Fruit fly (Drosophila melanogaster) whole organism, embryonic: ENCODE data around the gene CG15642.
A peak's percentile ranks its signal among the peaks of the same experiment; 100 is the strongest.

Experiments
- Atf-2 ChIP-seq: fragments of 200-800 bp; sonication (Bioruptor generic); optimal IDR thresholded peaks from 2 replicates; lab custom pipeline; 2016; ENCODE audit warnings: missing biosample characterization, missing genetic modification characterization
- Bteb2 ChIP-seq: fragments of 200-800 bp; sonication (Bioruptor generic); optimal IDR thresholded peaks from 2 replicates; lab custom pipeline; 2016; ENCODE audit warnings: missing biosample characterization, missing genetic modification characterization
- C15 ChIP-seq: fragments of 200-800 bp; sonication (Bioruptor generic); IDR thresholded peaks from 3 replicates; pipeline ENCODE4 v1.3.6; 2022; ENCODE audit warnings: missing biosample characterization, missing genetic modification characterization
- CG10431 ChIP-seq: fragments of 200-800 bp; sonication (Bioruptor generic); optimal IDR thresholded peaks from 3 replicates; lab custom pipeline; 2018; ENCODE audit warnings: missing biosample characterization, mild to moderate bottlenecking, missing genetic modification characterization
- CG11085 ChIP-seq: fragments of 200-800 bp; sonication (Bioruptor generic); IDR thresholded peaks from 2 replicates; pipeline ENCODE4 v1.3.6; 2022; ENCODE audit warnings: missing biosample characterization, missing genetic modification characterization
- CG11093 ChIP-seq: fragments of 200-800 bp; sonication (Bioruptor generic); IDR thresholded peaks from 3 replicates; pipeline ENCODE4 v1.3.6; 2022; ENCODE audit warnings: missing biosample characterization, missing genetic modification characterization
- CG12744 ChIP-seq: fragments of 200-800 bp; sonication (Bioruptor generic); optimal IDR thresholded peaks from 2 replicates; lab custom pipeline; 2016; ENCODE audit warnings: missing biosample characterization, missing genetic modification characterization
- CG12769 ChIP-seq: fragments of 200-800 bp; sonication (Bioruptor generic); optimal IDR thresholded peaks from 2 replicates; lab custom pipeline; 2019; ENCODE audit warnings: missing biosample characterization, mild to moderate bottlenecking, missing genetic modification characterization, moderate library complexity
- CG13424 ChIP-seq: fragments of 200-800 bp; sonication (Bioruptor generic); optimal IDR thresholded peaks from 2 replicates; lab custom pipeline; 2019; ENCODE audit warnings: missing biosample characterization, mild to moderate bottlenecking, missing genetic modification characterization, moderate library complexity
- CG14667 ChIP-seq: fragments of 200-800 bp; sonication (Bioruptor generic); IDR thresholded peaks from 2 replicates; pipeline ENCODE4 v1.3.6; 2022; ENCODE audit warnings: missing biosample characterization, missing genetic modification characterization
- CG15601 ChIP-seq: fragments of 200-800 bp; sonication (Bioruptor generic); optimal IDR thresholded peaks from 3 replicates; lab custom pipeline; 2019; ENCODE audit warnings: missing biosample characterization, mild to moderate bottlenecking, missing genetic modification characterization, moderate library complexity
- CG17568 ChIP-seq: fragments of 200-800 bp; sonication (Bioruptor generic); optimal IDR thresholded peaks from 2 replicates; lab custom pipeline; 2018; ENCODE audit warnings: missing biosample characterization, mild to moderate bottlenecking, missing genetic modification characterization, moderate library complexity
- CG1832 ChIP-seq: fragments of 200-800 bp; sonication (Bioruptor generic); optimal IDR thresholded peaks from 2 replicates; lab custom pipeline; 2017; ENCODE audit warnings: missing biosample characterization, mild to moderate bottlenecking, missing genetic modification characterization, inconsistent platforms
- CG2199 ChIP-seq: fragments of 200-800 bp; sonication (Bioruptor generic); IDR thresholded peaks from 3 replicates; pipeline ENCODE4 v1.3.6; 2022; ENCODE audit warnings: missing biosample characterization, missing genetic modification characterization
- CG4617 ChIP-seq: fragments of 200-800 bp; sonication (Bioruptor generic); optimal IDR thresholded peaks from 3 replicates; lab custom pipeline; 2016; ENCODE audit warnings: missing biosample characterization, missing genetic modification characterization, borderline replicate concordance
- CG4707 ChIP-seq: fragments of 200-800 bp; sonication (Bioruptor generic); optimal IDR thresholded peaks from 2 replicates; lab custom pipeline; 2018; ENCODE audit warnings: missing biosample characterization, mild to moderate bottlenecking, missing genetic modification characterization, moderate library complexity
- CG5180 ChIP-seq: fragments of 200-800 bp; sonication (Bioruptor generic); optimal IDR thresholded peaks from 3 replicates; lab custom pipeline; 2017; ENCODE audit warnings: missing biosample characterization, missing genetic modification characterization, mild to moderate bottlenecking, moderate library complexity, missing genetic modification reagents
- CG5245 ChIP-seq: fragments of 200-800 bp; sonication (Bioruptor generic); optimal IDR thresholded peaks from 3 replicates; lab custom pipeline; 2016; ENCODE audit warnings: missing biosample characterization, missing genetic modification characterization
- CG7839 ChIP-seq: fragments of 200-800 bp; sonication (Bioruptor generic); optimal IDR thresholded peaks from 3 replicates; lab custom pipeline; 2018; ENCODE audit warnings: missing biosample characterization, mild to moderate bottlenecking, missing genetic modification characterization, moderate library complexity
- CG7928 ChIP-seq: fragments of 200-800 bp; sonication (Bioruptor generic); optimal IDR thresholded peaks from 2 replicates; lab custom pipeline; 2017; ENCODE audit warnings: missing biosample characterization, mild to moderate bottlenecking, missing genetic modification characterization
- CG7963 ChIP-seq: fragments of 200-800 bp; sonication (Bioruptor generic); IDR thresholded peaks from 3 replicates; pipeline ENCODE4 v1.3.6; 2022; ENCODE audit warnings: missing biosample characterization, missing genetic modification characterization; ENCODE audit not compliant: partially characterized antibody
- CG7987 ChIP-seq: fragments of 200-800 bp; sonication (Bioruptor generic); optimal IDR thresholded peaks from 2 replicates; lab custom pipeline; 2018; ENCODE audit warnings: missing biosample characterization, mild to moderate bottlenecking, missing genetic modification characterization, moderate library complexity
- CG8924 ChIP-seq: fragments of 200-800 bp; optimal IDR thresholded peaks from 3 replicates; lab custom pipeline; 2019; ENCODE audit warnings: missing biosample characterization, mild to moderate bottlenecking, missing genetic modification characterization, moderate library complexity
- CTCF ChIP-seq: fragments of 200-800 bp; sonication (Bioruptor generic); optimal IDR thresholded peaks from 2 replicates; lab custom pipeline; 2017; ENCODE audit warnings: missing biosample characterization, mild to moderate bottlenecking, missing genetic modification characterization, moderate library complexity
- Dad ChIP-seq: fragments of 200-800 bp; sonication (Bioruptor generic); optimal IDR thresholded peaks from 3 replicates; lab custom pipeline; 2016; ENCODE audit warnings: missing biosample characterization, missing genetic modification characterization
- HHEX ChIP-seq: fragments of 200-800 bp; sonication (Bioruptor generic); optimal IDR thresholded peaks from 3 replicates; lab custom pipeline; 2017; ENCODE audit warnings: missing biosample characterization, mild to moderate bottlenecking, missing genetic modification characterization, missing genetic modification reagents
- Jarid2 ChIP-seq: fragments of 200-800 bp; sonication (Bioruptor generic); optimal IDR thresholded peaks from 3 replicates; lab custom pipeline; 2017; ENCODE audit warnings: mild to moderate bottlenecking, missing biosample characterization, missing genetic modification reagents, missing genetic modification characterization
- Mes4 ChIP-seq: fragments of 200-800 bp; sonication (Bioruptor generic); optimal IDR thresholded peaks from 2 replicates; lab custom pipeline; 2016; ENCODE audit warnings: missing biosample characterization, missing genetic modification characterization
- NC2α ChIP-seq: fragments of 200-800 bp; sonication (Bioruptor generic); optimal IDR thresholded peaks from 2 replicates; lab custom pipeline; 2016; ENCODE audit warnings: missing biosample characterization, missing genetic modification characterization
- NC2β ChIP-seq: fragments of 200-800 bp; sonication (Bioruptor generic); optimal IDR thresholded peaks from 2 replicates; lab custom pipeline; 2016; ENCODE audit warnings: missing biosample characterization, missing genetic modification characterization
- NFAT ChIP-seq: fragments of 200-800 bp; sonication (Bioruptor generic); IDR thresholded peaks from 2 replicates; pipeline ENCODE4 v1.3.6; 2022; ENCODE audit warnings: missing biosample characterization, missing genetic modification characterization
- Spps ChIP-seq: fragments of 200-800 bp; sonication (Bioruptor generic); optimal IDR thresholded peaks from 2 replicates; lab custom pipeline; 2018; ENCODE audit warnings: missing biosample characterization, mild to moderate bottlenecking, missing genetic modification characterization
- ab ChIP-seq: fragments of 200-800 bp; sonication (Bioruptor generic); optimal IDR thresholded peaks from 2 replicates; lab custom pipeline; 2016; ENCODE audit warnings: missing biosample characterization, missing genetic modification characterization
- bbx ChIP-seq: fragments of 200-800 bp; sonication (Bioruptor generic); IDR thresholded peaks from 2 replicates; pipeline ENCODE4 v1.3.6; 2022; ENCODE audit warnings: missing biosample characterization, missing genetic modification characterization; ENCODE audit not compliant: partially characterized antibody
- crol ChIP-seq: fragments of 200-800 bp; sonication (Bioruptor generic); IDR thresholded peaks from 2 replicates; pipeline ENCODE4 v1.3.6; 2022; ENCODE audit warnings: missing biosample characterization, missing genetic modification characterization
- dmrt99B ChIP-seq: fragments of 200-800 bp; sonication (Bioruptor generic); optimal IDR thresholded peaks from 2 replicates; lab custom pipeline; 2018; ENCODE audit warnings: missing biosample characterization, mild to moderate bottlenecking, missing genetic modification characterization, moderate library complexity
- en ChIP-seq: fragments of 200-800 bp; sonication (Bioruptor generic); optimal IDR thresholded peaks from 2 replicates; lab custom pipeline; 2016; ENCODE audit warnings: missing biosample characterization, missing genetic modification characterization
- fd3F ChIP-seq: fragments of 200-800 bp; sonication (Bioruptor generic); optimal IDR thresholded peaks from 2 replicates; lab custom pipeline; 2018; ENCODE audit warnings: missing biosample characterization, mild to moderate bottlenecking, missing genetic modification characterization, moderate library complexity
- fd64A ChIP-seq: fragments of 200-800 bp; sonication (Bioruptor generic); optimal IDR thresholded peaks from 3 replicates; lab custom pipeline; 2018; ENCODE audit warnings: missing biosample characterization, mild to moderate bottlenecking, missing genetic modification characterization
- fu2 ChIP-seq: fragments of 200-800 bp; sonication (Bioruptor generic); optimal IDR thresholded peaks from 2 replicates; lab custom pipeline; 2016; ENCODE audit warnings: missing biosample characterization, missing genetic modification characterization
- gem ChIP-seq: fragments of 200-800 bp; sonication (Bioruptor generic); optimal IDR thresholded peaks from 2 replicates; lab custom pipeline; 2019; ENCODE audit warnings: missing biosample characterization, mild to moderate bottlenecking, missing genetic modification characterization, moderate library complexity
- otp ChIP-seq: fragments of 200-800 bp; sonication (Bioruptor generic); IDR thresholded peaks from 3 replicates; pipeline ENCODE4, ENCODE4 v1.3.6; 2022; ENCODE audit warnings: missing biosample characterization, missing genetic modification characterization
- pan ChIP-seq, 4 experiments: fragments of >200 bp in 3 of 4; fragments of 200-800 bp in 1 of 4; sonication (Bioruptor generic) in 1 of 4; optimal IDR thresholded peaks in 3 of 4; IDR thresholded peaks in 1 of 4; 2 replicates each; pipeline versions ENCODE4 v1.3.6 to Lab custom; 2017 to 2022; ENCODE audit warnings: missing biosample characterization in 2 of 4, missing genetic modification characterization in 2 of 4, mixed read lengths in 1 of 4
- prd ChIP-seq, 3 experiments: fragments of >200 bp in 2 of 3; fragments of 200-800 bp in 1 of 3; sonication (Bioruptor generic) in 1 of 3; optimal IDR thresholded peaks in 2 of 3; IDR thresholded peaks in 1 of 3; 2 replicates in 2 of 3; 3 replicates in 1 of 3; pipeline versions ENCODE4 v1.3.6 to Lab custom; 2017 to 2022; ENCODE audit warnings: missing biosample characterization in 1 of 3, missing genetic modification characterization in 1 of 3
- sqz ChIP-seq: fragments of 200-800 bp; sonication (Bioruptor generic); optimal IDR thresholded peaks from 3 replicates; lab custom pipeline; 2018; ENCODE audit warnings: missing biosample characterization, mild to moderate bottlenecking, missing genetic modification characterization
- sug ChIP-seq: fragments of 200-800 bp; optimal IDR thresholded peaks from 2 replicates; lab custom pipeline; 2019; ENCODE audit warnings: missing biosample characterization, mild to moderate bottlenecking, missing genetic modification characterization, moderate library complexity
- tll ChIP-seq, 2 experiments: fragments of 200-800 bp in 1 of 2; fragments of >200 bp in 1 of 2; sonication (Bioruptor generic) in 1 of 2; optimal IDR thresholded peaks; 2 replicates each; lab custom pipeline; 2017 to 2019; ENCODE audit warnings: missing biosample characterization in 2 of 2, missing genetic modification characterization in 2 of 2, mild to moderate bottlenecking in 1 of 2, moderate library complexity in 1 of 2
- tx ChIP-seq: fragments of 200-800 bp; sonication (Bioruptor generic); optimal IDR thresholded peaks from 2 replicates; lab custom pipeline; 2016; ENCODE audit warnings: missing biosample characterization, missing genetic modification characterization
- zen ChIP-seq: fragments of 200-800 bp; sonication (Bioruptor generic); optimal IDR thresholded peaks from 3 replicates; lab custom pipeline; 2018; ENCODE audit warnings: missing biosample characterization, mild to moderate bottlenecking, missing genetic modification characterization, moderate library complexity

The CG15642 gene

dm6 chrX:15498791-15499190 lies 31.2 kb upstream of the CG15642 start (continued):
- no peak for TF ChIP-seq pan (optimal IDR thresholded peaks at IDR 0.05; lab: Kevin White, UChicago)
- peak in 1 of 2 experiments; percentile 12 for TF ChIP-seq pan (GFP tag; optimal IDR thresholded peaks at IDR 0.05 in 1 of 2, IDR thresholded peaks at IDR 0.05 in 1 of 2)
- TF ChIP-seq CG12744 (GFP tag; lab: Kevin White, UChicago), result peak; percentile 57
- peak; percentile 10 for TF ChIP-seq sug (tag; lab: Kevin White, UChicago)
- no peak for TF ChIP-seq NFAT
- no peak for TF ChIP-seq Atf-2 (GFP tag; lab: Kevin White, UChicago)
- TF ChIP-seq CG11085 (GFP tag; lab: Robert Waterston, UW), result no peak
- TF ChIP-seq CG5245 (GFP tag; lab: Kevin White, UChicago), result peak; percentile 3
- TF ChIP-seq CG11093 (GFP tag; lab: Robert Waterston, UW), result no peak
- no peak for TF ChIP-seq CG12769 (tag; lab: Kevin White, UChicago)
- TF ChIP-seq fu2 (GFP tag; lab: Kevin White, UChicago), result no peak
- TF ChIP-seq Dad (GFP tag; lab: Kevin White, UChicago), result peak; percentile 9
- no peak for TF ChIP-seq CG4617 (GFP tag; lab: Kevin White, UChicago)
- TF ChIP-seq fd3F, result no peak
- no peak for TF ChIP-seq CG7987 (GFP tag; lab: Kevin White, UChicago)
- peak; percentile 9 for TF ChIP-seq sqz (GFP tag; lab: Kevin White, UChicago)
- peak; percentile 29 for TF ChIP-seq NC2β
- TF ChIP-seq C15 (GFP tag; lab: Robert Waterston, UW), result no peak
- TF ChIP-seq NC2α, result peak; percentile 9
- TF ChIP-seq CG1832 (GFP tag; lab: Kevin White, UChicago), result peak; percentile 39
- TF ChIP-seq CG2199 (GFP tag; lab: Robert Waterston, UW), result peak; percentile 77; the same call in 1 of the 3 replicates
- TF ChIP-seq gem (tag; lab: Kevin White, UChicago), result peak; percentile 4
- TF ChIP-seq zen, result peak; percentile 3
- TF ChIP-seq tll (GFP tag; optimal IDR thresholded peaks at IDR 0.05; lab: Kevin White, UChicago), result no peak
- TF ChIP-seq ab (GFP tag; lab: Kevin White, UChicago), result no peak
- TF ChIP-seq Spps (tag; lab: Kevin White, UChicago), result no peak
- TF ChIP-seq bbx (GFP tag; lab: Robert Waterston, UW), result 0 out of 2 replicates have a peak, but pooled peaks have one; percentile 33
- peak; percentile 17 for TF ChIP-seq CG7839 (tag; lab: Kevin White, UChicago)
- TF ChIP-seq CG7963 (GFP tag; lab: Robert Waterston, UW), result no peak
- peak; percentile 50 for TF ChIP-seq CTCF (GFP tag; lab: Kevin White, UChicago)
- TF ChIP-seq HHEX (GFP tag; lab: Kevin White, UChicago), result peak; percentile 1
- no peak for TF ChIP-seq CG10431 (GFP tag; lab: Kevin White, UChicago)
- peak; percentile 25 for TF ChIP-seq CG4707 (GFP tag; lab: Kevin White, UChicago)
- TF ChIP-seq CG14667, result no peak
- TF ChIP-seq CG13424, result peak; percentile 8
- TF ChIP-seq crol, result peak; percentile 30; the same call in 1 of the 2 replicates
- no peak for TF ChIP-seq CG17568
- peak; percentile 6 for TF ChIP-seq CG8924 (tag; lab: Kevin White, UChicago)
- no peak for TF ChIP-seq prd (optimal IDR thresholded peaks at IDR 0.05; lab: Kevin White, UChicago)
- TF ChIP-seq prd (GFP tag; IDR thresholded peaks at IDR 0.05; lab: Robert Waterston, UW), result 0 out of 3 replicates have a peak, but pooled peaks have one; percentile 28
- TF ChIP-seq tx (GFP tag; lab: Kevin White, UChicago), result no peak
- peak; percentile 42 for TF ChIP-seq fd64A (GFP tag; lab: Kevin White, UChicago)
- TF ChIP-seq dmrt99B (tag; lab: Kevin White, UChicago), result peak; percentile 27
- TF ChIP-seq CG15601, result peak; percentile 4
- no peak for TF ChIP-seq CG7928
- TF ChIP-seq Mes4 (GFP tag; lab: Kevin White, UChicago), result peak; percentile 33
- TF ChIP-seq Jarid2, result peak; percentile 86
- TF ChIP-seq Bteb2, result no peak
- TF ChIP-seq en (GFP tag; lab: Kevin White, UChicago), result no peak
- peak; percentile 43 for TF ChIP-seq CG5180
- peak; percentile 68; the same call in 2 of the 3 replicates for TF ChIP-seq otp (GFP tag; lab: Robert Waterston, UW)
